Fruit fly (Drosophila melanogaster): Measurements from ENCODE around the gene CG32971.

- TF ChIP-seq kay (GFP tag; ENCODE audit: borderline replicate concordance) (peak; percentile 53), tj (GFP tag; optimal IDR thresholded peaks at IDR 0.05) (no peak), pad (GFP tag; optimal IDR thresholded peaks at IDR 0.05) (no peak), cic (GFP tag; optimal IDR thresholded peaks at IDR 0.05) (no peak), toe (GFP tag; optimal IDR thresholded peaks at IDR 0.05) (no peak)
Measured at dm6 chr2L:14252271-14252870, 22.2 kb upstream of the CG32971 start.

All from whole organism, adult.